Fruit fly (Drosophila melanogaster) whole organism, prepupa: Measurements from ENCODE around the gene CG42529.
"Not testable (repeated sequence)": the region's sequence is repeated elsewhere in the genome, so short reads cannot be mapped to it uniquely, and the experiment has no call there.

ENCODE experiments used
- Blimp-1 ChIP-seq: fragments of 200-800 bp; sonication (Bioruptor generic); optimal IDR thresholded peaks from 3 replicates; lab custom pipeline; 2017; ENCODE audit warnings: missing biosample characterization, missing genetic modification characterization, mild to moderate bottlenecking, moderate library complexity, missing genetic modification reagents
- CG11902 ChIP-seq: fragments of 200-800 bp; sonication (Bioruptor generic); optimal IDR thresholded peaks from 3 replicates; lab custom pipeline; 2016; ENCODE audit warnings: missing biosample characterization, missing genetic modification characterization
- CG15336 ChIP-seq: fragments of 200-800 bp; sonication (Bioruptor generic); IDR thresholded peaks from 2 replicates; pipeline ENCODE4 v1.3.6; 2022; ENCODE audit warnings: missing biosample characterization, missing genetic modification characterization
- CG1621 ChIP-seq: fragments of 200-800 bp; sonication (Bioruptor generic); optimal IDR thresholded peaks from 3 replicates; lab custom pipeline; 2018; ENCODE audit warnings: missing biosample characterization, mild to moderate bottlenecking, missing genetic modification characterization
- CG16779 ChIP-seq: fragments of 200-800 bp; sonication (Bioruptor generic); optimal IDR thresholded peaks from 3 replicates; lab custom pipeline; 2017; ENCODE audit warnings: missing biosample characterization, mild to moderate bottlenecking, missing genetic modification characterization
- CG31627 ChIP-seq: fragments of 200-800 bp; sonication (Bioruptor generic); optimal IDR thresholded peaks from 3 replicates; lab custom pipeline; 2016; ENCODE audit warnings: missing biosample characterization, missing genetic modification characterization
- CG34406 ChIP-seq: fragments of 200-800 bp; sonication (Bioruptor generic); optimal IDR thresholded peaks from 3 replicates; lab custom pipeline; 2016; ENCODE audit warnings: missing biosample characterization, missing genetic modification characterization
- CG3919 ChIP-seq: fragments of 200-800 bp; sonication (Bioruptor generic); optimal IDR thresholded peaks from 3 replicates; lab custom pipeline; 2016; ENCODE audit warnings: missing biosample characterization, missing genetic modification characterization
- CG4318 ChIP-seq: fragments of 200-800 bp; sonication (Bioruptor generic); optimal IDR thresholded peaks from 3 replicates; lab custom pipeline; 2017; ENCODE audit warnings: missing biosample characterization, mild to moderate bottlenecking, missing genetic modification characterization
- CG6163 ChIP-seq: fragments of 200-800 bp; sonication (Bioruptor generic); IDR thresholded peaks from 3 replicates; pipeline ENCODE4 v1.3.6; 2022; ENCODE audit warnings: missing biosample characterization, missing genetic modification characterization
- CG6276 ChIP-seq: fragments of 200-800 bp; sonication (Bioruptor generic); optimal IDR thresholded peaks from 2 replicates; lab custom pipeline; 2017; ENCODE audit warnings: missing biosample characterization, mild to moderate bottlenecking, missing genetic modification characterization
- CG6792 ChIP-seq: fragments of 200-800 bp; sonication (Bioruptor generic); optimal IDR thresholded peaks from 3 replicates; lab custom pipeline; 2016; ENCODE audit warnings: missing biosample characterization, missing genetic modification characterization
- CG6808 ChIP-seq: fragments of 200-800 bp; sonication (Bioruptor generic); optimal IDR thresholded peaks from 3 replicates; lab custom pipeline; 2017; ENCODE audit warnings: missing biosample characterization, missing genetic modification characterization, mild to moderate bottlenecking, moderate library complexity, missing genetic modification reagents
- CG6854 ChIP-seq: fragments of 200-800 bp; sonication (Bioruptor generic); optimal IDR thresholded peaks from 2 replicates; lab custom pipeline; 2017; ENCODE audit warnings: missing biosample characterization, mild to moderate bottlenecking, missing genetic modification characterization
- CG8119 ChIP-seq: fragments of 200-800 bp; sonication (Bioruptor generic); IDR thresholded peaks from 3 replicates; pipeline ENCODE4 v1.3.6; 2022; ENCODE audit warnings: missing biosample characterization, missing genetic modification characterization
- CG8319 ChIP-seq: fragments of 200-800 bp; sonication (Bioruptor generic); optimal IDR thresholded peaks from 3 replicates; lab custom pipeline; 2016; ENCODE audit warnings: missing biosample characterization, missing genetic modification characterization
- Eip75B ChIP-seq: fragments of 200-800 bp; sonication (Bioruptor generic); optimal IDR thresholded peaks from 3 replicates; lab custom pipeline; 2016; ENCODE audit warnings: missing biosample characterization, missing genetic modification characterization
- Eip78C ChIP-seq: fragments of 200-800 bp; sonication (Bioruptor generic); peaks from one replicate; lab custom pipeline; 2016; ENCODE audit warnings: missing biosample characterization, missing genetic modification characterization
- Eip93F ChIP-seq: fragments of 200-800 bp; sonication (Bioruptor generic); optimal IDR thresholded peaks from 2 replicates; lab custom pipeline; 2016; ENCODE audit warnings: missing biosample characterization, mild to moderate bottlenecking, missing genetic modification characterization
- Gug ChIP-seq: fragments of 200-800 bp; sonication (Bioruptor generic); IDR thresholded peaks from 2 replicates; pipeline ENCODE4 v1.3.6; 2022; ENCODE audit warnings: missing biosample characterization, missing genetic modification characterization
- Hr39 ChIP-seq: fragments of 200-800 bp; sonication (Bioruptor generic); optimal IDR thresholded peaks from 2 replicates; lab custom pipeline; 2016; ENCODE audit warnings: missing biosample characterization, missing genetic modification characterization
- Hr4 ChIP-seq: fragments of 200-800 bp; sonication (Bioruptor generic); optimal IDR thresholded peaks from 3 replicates; lab custom pipeline; 2016; ENCODE audit warnings: missing biosample characterization, missing genetic modification characterization
- Lpt ChIP-seq: fragments of 200-800 bp; sonication (Bioruptor generic); optimal IDR thresholded peaks from 3 replicates; lab custom pipeline; 2016; ENCODE audit warnings: missing biosample characterization, missing genetic modification characterization
- Met ChIP-seq: fragments of 200-800 bp; sonication (Bioruptor generic); optimal IDR thresholded peaks from 3 replicates; lab custom pipeline; 2016; ENCODE audit warnings: missing biosample characterization, missing genetic modification characterization
- OdsH ChIP-seq: fragments of 200-800 bp; sonication (Bioruptor generic); optimal IDR thresholded peaks from 3 replicates; lab custom pipeline; 2016; ENCODE audit warnings: missing biosample characterization, missing genetic modification characterization
- Sox14 ChIP-seq: fragments of 200-800 bp; sonication (Bioruptor generic); optimal IDR thresholded peaks from 3 replicates; lab custom pipeline; 2016; ENCODE audit warnings: missing biosample characterization, missing genetic modification characterization
- Sox15 ChIP-seq: fragments of 200-800 bp; sonication (Bioruptor generic); optimal IDR thresholded peaks from 3 replicates; lab custom pipeline; 2016; ENCODE audit warnings: missing biosample characterization, missing genetic modification characterization
- acj6 ChIP-seq: fragments of 200-800 bp; sonication (Bioruptor generic); optimal IDR thresholded peaks from 3 replicates; lab custom pipeline; 2016; ENCODE audit warnings: missing biosample characterization, missing genetic modification characterization
- cyc ChIP-seq: fragments of 200-800 bp; sonication (Bioruptor generic); optimal IDR thresholded peaks from 3 replicates; lab custom pipeline; 2016; ENCODE audit warnings: missing biosample characterization, missing genetic modification characterization
- dac ChIP-seq: fragments of 200-800 bp; sonication (Bioruptor generic); optimal IDR thresholded peaks from 2 replicates; lab custom pipeline; 2017; ENCODE audit warnings: missing biosample characterization, mild to moderate bottlenecking, missing genetic modification characterization
- dsx ChIP-seq: fragments of 200-800 bp; optimal IDR thresholded peaks from 3 replicates; lab custom pipeline; 2019; ENCODE audit warnings: missing biosample characterization, mild to moderate bottlenecking, missing genetic modification characterization, moderate library complexity; ENCODE audit not compliant: poor library complexity, severe bottlenecking
- fkh ChIP-seq: fragments of 200-800 bp; sonication (Bioruptor generic); optimal IDR thresholded peaks from 3 replicates; lab custom pipeline; 2017; ENCODE audit warnings: missing biosample characterization, mild to moderate bottlenecking, missing genetic modification characterization, moderate library complexity
- salr ChIP-seq, 2 experiments: fragments of 200-800 bp; sonication (Bioruptor generic); optimal IDR thresholded peaks; 3 replicates each; lab custom pipeline; 2016 to 2018; ENCODE audit warnings: missing biosample characterization in 2 of 2, missing genetic modification characterization in 2 of 2, mild to moderate bottlenecking in 1 of 2
- ss ChIP-seq, 2 experiments: fragments of 200-800 bp; sonication (Bioruptor generic); optimal IDR thresholded peaks; 2 replicates in 1 of 2; 3 replicates in 1 of 2; lab custom pipeline; 2017 to 2018; ENCODE audit warnings: mild to moderate bottlenecking in 2 of 2, missing biosample characterization in 2 of 2, missing genetic modification characterization in 2 of 2, moderate library complexity in 1 of 2
- svp ChIP-seq: fragments of 200-800 bp; sonication (Bioruptor generic); peaks from one replicate; lab custom pipeline; 2016; ENCODE audit warnings: missing biosample characterization, missing genetic modification characterization
- vri ChIP-seq: fragments of 200-800 bp; sonication (Bioruptor generic); optimal IDR thresholded peaks from 3 replicates; lab custom pipeline; 2016; ENCODE audit warnings: missing biosample characterization, mild to moderate bottlenecking, missing genetic modification characterization

CG42529 gene

dm6 chr3L:19703323-19703722, 25.5 kb upstream of the CG42529 start (continued):
- TF ChIP-seq CG3919 (GFP tag; lab: Kevin White, UChicago) = no peak
- TF ChIP-seq Met (GFP tag; lab: Kevin White, UChicago) = peak; percentile 12

dm6 chr3L:19704869-19705268, 23.9 kb upstream of the CG42529 start:
- TF ChIP-seq CG16779 (tag; lab: Kevin White, UChicago) (no peak), CG8319 (GFP tag; lab: Kevin White, UChicago) (no peak), Eip78C (GFP tag; lab: Kevin White, UChicago) (peak; percentile 43), vri (peak; percentile 62)
- TF ChIP-seq, all 60 proteins: peak for 2

dm6 chr3L:19707570-19708146, 21.1 kb upstream of the CG42529 start, which contains the start of gene serp:
serp (minus strand) TSS chr3L:19708015.
- no peak for TF ChIP-seq CG11902 (GFP tag; lab: Kevin White, UChicago)
- TF ChIP-seq CG6163 (GFP tag; lab: Robert Waterston, UW) = no peak
- TF ChIP-seq Gug (GFP tag; lab: Robert Waterston, UW) = no peak
- TF ChIP-seq Sox15 (GFP tag; lab: Kevin White, UChicago) = no peak
- no peak for TF ChIP-seq ss (GFP tag; optimal IDR thresholded peaks at IDR 0.05; lab: Kevin White, UChicago)
- TF ChIP-seq CG1621 (tag; lab: Kevin White, UChicago) = peak; percentile 69
- peak; percentile 13; the same call in 1 of the 2 replicates for TF ChIP-seq CG15336 (GFP tag; lab: Robert Waterston, UW)
- TF ChIP-seq dsx (GFP tag; lab: Kevin White, UChicago) = no peak
- TF ChIP-seq salr (GFP tag; optimal IDR thresholded peaks at IDR 0.05; lab: Kevin White, UChicago) = no peak
- TF ChIP-seq OdsH = no peak
- TF ChIP-seq Hr4 (GFP tag; lab: Kevin White, UChicago) = no peak
- TF ChIP-seq cyc (GFP tag; lab: Kevin White, UChicago) = no peak
- no peak for TF ChIP-seq Lpt
- TF ChIP-seq CG31627 (GFP tag; lab: Kevin White, UChicago) = no peak
- peak; percentile 43 for TF ChIP-seq Eip78C (GFP tag; lab: Kevin White, UChicago)

- not testable (repeated sequence) for TF ChIP-seq Sox14; cyc (GFP tag; lab: Kevin White, UChicago); CG11902 (GFP tag; lab: Kevin White, UChicago)
These were observed 10.6 kb upstream of the CG42529 start, which contains the start of gene Trpml for dm6 chr3L:19718228-19718627. Trpml (minus strand) TSS chr3L:19718328.

dm6 chr3L:19749644-19750043, 20.9 kb downstream of the CG42529 start, which contains the start of gene CG42638:
CG42638 (minus strand) TSS chr3L:19749744.
- TF ChIP-seq CG4318, CG6808, Hr39 (GFP tag; lab: Kevin White, UChicago): not testable (repeated sequence)

- not testable (repeated sequence) for TF ChIP-seq CG6276; CG34406 (GFP tag; lab: Kevin White, UChicago); CG6163 (GFP tag; lab: Robert Waterston, UW)
These were observed 31.3 kb downstream of the CG42529 start, which contains the start of gene Vtld for dm6 chr3L:19760109-19760508. Vtld (plus strand) TSS chr3L:19760409.

- TF ChIP-seq svp (GFP tag; lab: Kevin White, UChicago) (peak; percentile 84), CG15336 (GFP tag; lab: Robert Waterston, UW) (no peak), CG34406 (GFP tag; lab: Kevin White, UChicago) (no peak), CG31627 (GFP tag; lab: Kevin White, UChicago) (no peak), CG6854 (no peak), Eip93F (GFP tag; lab: Kevin White, UChicago) (no peak), dac (GFP tag; lab: Kevin White, UChicago) (no peak), vri (peak; percentile 38), ss (GFP tag; optimal IDR thresholded peaks at IDR 0.05; lab: Kevin White, UChicago) (no peak), Blimp-1 (GFP tag; lab: Kevin White, UChicago) (no peak), Eip75B (GFP tag; lab: Kevin White, UChicago) (no peak), CG6276 (no peak), cyc (GFP tag; lab: Kevin White, UChicago) (no peak), fkh (GFP tag; lab: Kevin White, UChicago) (peak; percentile 35), CG8119 (GFP tag; lab: Robert Waterston, UW) (no peak), CG6792 (no peak), Met (GFP tag; lab: Kevin White, UChicago) (no peak), acj6 (GFP tag; lab: Kevin White, UChicago) (no peak)
These were observed 48.6 kb downstream of the CG42529 start for dm6 chr3L:19777279-19777960.
